ENCODE assay signal across 2 worm cellular contexts in the genomic region with DNA sequence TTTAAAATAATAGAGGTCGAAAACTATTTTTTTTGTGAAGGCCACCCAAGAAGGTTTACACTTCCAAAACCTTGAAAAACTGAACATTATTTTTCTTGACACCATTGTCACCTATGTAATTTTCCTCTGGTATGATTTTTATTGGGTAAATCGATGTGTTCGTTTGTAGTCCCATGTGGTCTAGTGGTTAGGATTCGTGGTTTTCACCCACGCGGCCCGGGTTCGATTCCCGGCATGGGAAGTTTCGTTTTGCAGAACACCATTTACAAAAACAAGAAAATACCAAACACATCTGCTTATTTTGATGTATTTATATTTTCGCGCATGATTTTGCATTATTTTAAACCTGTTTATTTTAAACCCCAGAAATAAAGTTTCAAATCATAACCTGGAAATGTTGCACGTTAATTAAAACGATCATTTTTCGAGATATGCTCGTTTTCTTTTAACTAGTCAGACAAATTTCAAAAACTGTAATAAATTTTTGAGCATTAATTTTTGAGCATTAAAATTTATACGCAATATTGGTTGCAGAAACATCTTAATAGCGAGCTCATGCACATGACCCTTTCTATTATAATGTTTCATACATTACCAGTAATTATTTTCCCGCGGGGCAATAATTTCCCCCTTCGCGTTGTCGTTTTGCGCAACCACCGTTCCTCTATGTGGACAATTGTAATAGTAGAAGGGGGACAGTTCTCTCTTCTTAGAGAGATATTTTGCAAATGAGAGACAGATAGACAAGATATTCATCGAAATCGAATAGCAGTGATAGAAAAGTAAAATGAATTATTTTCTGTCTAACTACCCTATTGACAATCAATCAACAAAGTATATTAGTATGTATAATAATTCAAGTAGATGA.
TF ChIP-seq lines count a peak whose summit lies in the region.

No protein-coding gene starts in this region.

TF ChIP-seq in whole organism, L4 larva, 104 proteins besides CTCF, POLR2A, EP300 and RAD21 (continued from another document):
- TF ChIP-seq F10B5.3 (tag; optimal IDR thresholded peaks at IDR 0.05; lab: Kevin White, UChicago) = peak; percentile 29
- TF ChIP-seq spr-3 (GFP tag; optimal IDR thresholded peaks at IDR 0.05; lab: Kevin White, UChicago) = peak; percentile 16
- TF ChIP-seq daf-19 (GFP tag; conservative IDR thresholded peaks at IDR 0.05; lab: Robert Waterston, UW) = 0 out of 2 replicates have a peak, but pooled peaks have one; percentile 29
- peak; percentile 67 for TF ChIP-seq lin-38 (GFP tag; IDR thresholded peaks at IDR 0.05; lab: Robert Waterston, UW)
- TF ChIP-seq nhr-77 (tag; optimal IDR thresholded peaks at IDR 0.05; lab: Kevin White, UChicago) = peak; percentile 39
- no peak for TF ChIP-seq attf-4 (tag; optimal IDR thresholded peaks at IDR 0.05; lab: Kevin White, UChicago)
- peak; percentile 72; the same call in 1 of the 2 replicates for TF ChIP-seq Y105C5A.15 (GFP tag; IDR thresholded peaks at IDR 0.05; lab: Robert Waterston, UW)
- TF ChIP-seq mes-2 (tag; optimal IDR thresholded peaks at IDR 0.05; lab: Kevin White, UChicago; ENCODE audit: poor library complexity, severe bottlenecking) = peak; percentile 82
- TF ChIP-seq fos-1 (tag; optimal IDR thresholded peaks at IDR 0.05; lab: Kevin White, UChicago) = no peak
- TF ChIP-seq ZK337.2 (GFP tag; IDR thresholded peaks at IDR 0.05; lab: Robert Waterston, UW) = no peak
- no peak for TF ChIP-seq nhr-25 (tag; optimal IDR thresholded peaks at IDR 0.05; lab: Kevin White, UChicago; ENCODE audit: borderline replicate concordance, insufficient read depth)
- TF ChIP-seq sdz-12 (GFP tag; optimal IDR thresholded peaks at IDR 0.05; lab: Kevin White, UChicago) = no peak
- TF ChIP-seq cey-2 (tag; optimal IDR thresholded peaks at IDR 0.05; lab: Kevin White, UChicago; ENCODE audit: borderline replicate concordance, insufficient read depth) = no peak
- TF ChIP-seq tag-97 (GFP tag; IDR thresholded peaks at IDR 0.05; lab: Robert Waterston, UW) = no peak
- peak; percentile 73 for TF ChIP-seq lin-1 (GFP tag; IDR thresholded peaks at IDR 0.05; lab: Robert Waterston, UW)
- TF ChIP-seq lim-7 (GFP tag; IDR thresholded peaks at IDR 0.05; lab: Robert Waterston, UW) = peak; percentile 91
- peak; percentile 33 for TF ChIP-seq dve-1 (tag; optimal IDR thresholded peaks at IDR 0.05; lab: Kevin White, UChicago; ENCODE audit: insufficient read depth)
- TF ChIP-seq ztf-11 (tag; optimal IDR thresholded peaks at IDR 0.05; lab: Kevin White, UChicago) = no peak
- TF ChIP-seq zag-1 (tag; optimal IDR thresholded peaks at IDR 0.05; lab: Kevin White, UChicago) = no peak
- no peak for TF ChIP-seq T20F7.1 (GFP tag; optimal IDR thresholded peaks at IDR 0.05; lab: Kevin White, UChicago)
- peak; percentile 82 for TF ChIP-seq dmd-8 (GFP tag; IDR thresholded peaks at IDR 0.05; lab: Robert Waterston, UW)
- 0 out of 2 replicates have a peak, but pooled peaks have one; percentile 43 for TF ChIP-seq D1046.2 (GFP tag; IDR thresholded peaks at IDR 0.05; lab: Robert Waterston, UW)
- peak; percentile 27 for TF ChIP-seq T26A8.4 (GFP tag; IDR thresholded peaks at IDR 0.05; lab: Robert Waterston, UW)
- TF ChIP-seq nhr-76 (tag; optimal IDR thresholded peaks at IDR 0.05; lab: Kevin White, UChicago) = no peak
- peak in 1 of 2 experiments; percentile 46 for TF ChIP-seq lsy-2 (tag; optimal IDR thresholded peaks at IDR 0.05; lab: Kevin White, UChicago)
- 0 out of 2 replicates have a peak, but pooled peaks have one; percentile 71 for TF ChIP-seq F44E2.7 (GFP tag; IDR thresholded peaks at IDR 0.05; lab: Robert Waterston, UW)
- TF ChIP-seq dpl-1 (GFP tag; optimal IDR thresholded peaks at IDR 0.05; lab: Kevin White, UChicago) = no peak
- TF ChIP-seq dmd-9 (GFP tag; IDR thresholded peaks at IDR 0.05; lab: Robert Waterston, UW) = peak; percentile 66; the same call in 1 of the 2 replicates
- TF ChIP-seq mep-1 (tag; optimal IDR thresholded peaks at IDR 0.05; lab: Kevin White, UChicago) = peak; percentile 58
- TF ChIP-seq ceh-32 (tag; optimal IDR thresholded peaks at IDR 0.05; lab: Kevin White, UChicago; ENCODE audit: poor library complexity) = no peak
- peak; percentile 41 to 71; a peak in 2 of 4 replicates for TF ChIP-seq madf-5 (GFP tag; IDR thresholded peaks at IDR 0.05; lab: Robert Waterston, UW)
- TF ChIP-seq jun-1 (tag; optimal IDR thresholded peaks at IDR 0.05; lab: Kevin White, UChicago) = no peak
- peak; percentile 27; the same call in 1 of the 2 replicates for TF ChIP-seq ctbp-1 (GFP tag; IDR thresholded peaks at IDR 0.05; lab: Robert Waterston, UW)
- TF ChIP-seq nhr-28 (tag; optimal IDR thresholded peaks at IDR 0.05; lab: Kevin White, UChicago) = peak; percentile 13

TF ChIP-seq in whole organism, young adult, 124 proteins besides CTCF, POLR2A, EP300 and RAD21 (continued from another document):
- no peak for TF ChIP-seq F23B12.7 (tag; optimal IDR thresholded peaks at IDR 0.05; lab: Kevin White, UChicago; ENCODE audit: insufficient read depth)
- TF ChIP-seq ztf-3 (GFP tag; optimal IDR thresholded peaks at IDR 0.05; lab: Kevin White, UChicago) = no peak
- no peak for TF ChIP-seq repo-1 (tag; optimal IDR thresholded peaks at IDR 0.05; lab: Kevin White, UChicago)
- TF ChIP-seq bed-2 (GFP tag; IDR thresholded peaks at IDR 0.05; lab: Robert Waterston, UW) = no peak
- no peak for TF ChIP-seq ceh-100 (GFP tag; IDR thresholded peaks at IDR 0.05; lab: Robert Waterston, UW)
- no peak for TF ChIP-seq F55B11.4 (tag; optimal IDR thresholded peaks at IDR 0.05; lab: Kevin White, UChicago; ENCODE audit: borderline replicate concordance, insufficient read depth)
- no peak for TF ChIP-seq bed-1 (GFP tag; IDR thresholded peaks at IDR 0.05; lab: Robert Waterston, UW)
- no peak for TF ChIP-seq madf-8 (GFP tag; conservative IDR thresholded peaks at IDR 0.05; lab: Robert Waterston, UW)
- TF ChIP-seq chd-7 (tag; optimal IDR thresholded peaks at IDR 0.05; lab: Kevin White, UChicago) = no peak
- no peak for TF ChIP-seq hlh-26 (GFP tag; conservative IDR thresholded peaks at IDR 0.05; lab: Robert Waterston, UW)
- TF ChIP-seq T07F8.4 (tag; optimal IDR thresholded peaks at IDR 0.05; lab: Kevin White, UChicago) = no peak
- no peak for TF ChIP-seq attf-6 (GFP tag; IDR thresholded peaks at IDR 0.05; lab: Robert Waterston, UW)
- TF ChIP-seq tlf-1 (GFP tag; optimal IDR thresholded peaks at IDR 0.05; lab: Kevin White, UChicago) = no peak
- TF ChIP-seq somi-1 (GFP tag; optimal IDR thresholded peaks at IDR 0.05; lab: Kevin White, UChicago) = no peak
- TF ChIP-seq ZK185.1 (tag; optimal IDR thresholded peaks at IDR 0.05; lab: Kevin White, UChicago; ENCODE audit: poor library complexity, severe bottlenecking) = peak; percentile 67
- 0 out of 2 replicates have a peak, but pooled peaks have one; percentile 39 for TF ChIP-seq ztf-6 (GFP tag; IDR thresholded peaks at IDR 0.05; lab: Robert Waterston, UW)
- TF ChIP-seq lir-1 (GFP tag; conservative IDR thresholded peaks at IDR 0.05; lab: Robert Waterston, UW) = no peak
- no peak for TF ChIP-seq ztf-18 (tag; optimal IDR thresholded peaks at IDR 0.05; lab: Kevin White, UChicago)
- TF ChIP-seq egl-18 (GFP tag; IDR thresholded peaks at IDR 0.05; lab: Robert Waterston, UW) = no peak
- no peak for TF ChIP-seq ztf-22 (GFP tag; optimal IDR thresholded peaks at IDR 0.05; lab: Kevin White, UChicago)
- TF ChIP-seq lin-35 (GFP tag; optimal IDR thresholded peaks at IDR 0.05; lab: Kevin White, UChicago) = peak in 1 of 3 experiments; percentile 5
- no peak for TF ChIP-seq Y79H2A.3 (GFP tag; conservative IDR thresholded peaks at IDR 0.05; lab: Robert Waterston, UW)
- no peak for TF ChIP-seq ccch-3 (GFP tag; optimal IDR thresholded peaks at IDR 0.05; lab: Kevin White, UChicago)
- no peak for TF ChIP-seq nhr-80 (tag; optimal IDR thresholded peaks at IDR 0.05; lab: Kevin White, UChicago)
- TF ChIP-seq lag-1 (GFP tag; IDR thresholded peaks at IDR 0.05; lab: Robert Waterston, UW) = no peak
- TF ChIP-seq lin-40 (tag; optimal IDR thresholded peaks at IDR 0.05; lab: Kevin White, UChicago) = peak; percentile 69
- TF ChIP-seq atf-7 (tag; optimal IDR thresholded peaks at IDR 0.05; lab: Kevin White, UChicago) = no peak
- TF ChIP-seq gei-17 (GFP tag; optimal IDR thresholded peaks at IDR 0.05; lab: Kevin White, UChicago) = peak; percentile 44
- TF ChIP-seq T26A5.8 (tag; optimal IDR thresholded peaks at IDR 0.05; lab: Kevin White, UChicago) = no peak
- no peak for TF ChIP-seq F37B4.10 (GFP tag; IDR thresholded peaks at IDR 0.05; lab: Robert Waterston, UW)
- peak; percentile 64 for TF ChIP-seq D2030.7 (GFP tag; IDR thresholded peaks at IDR 0.05; lab: Robert Waterston, UW)
- no peak for TF ChIP-seq C17E4.6 (GFP tag; IDR thresholded peaks at IDR 0.05; lab: Robert Waterston, UW)
- no peak for TF ChIP-seq cebp-2 (GFP tag; IDR thresholded peaks at IDR 0.05; lab: Robert Waterston, UW)
- TF ChIP-seq sdz-38 (tag; optimal IDR thresholded peaks at IDR 0.05; lab: Kevin White, UChicago) = no peak
- TF ChIP-seq unc-130 (GFP tag; optimal IDR thresholded peaks at IDR 0.05; lab: Kevin White, UChicago) = peak; percentile 17
- no peak for TF ChIP-seq fkh-3 (tag; optimal IDR thresholded peaks at IDR 0.05; lab: Kevin White, UChicago)
- peak; percentile 27 for TF ChIP-seq nhr-179 (tag; optimal IDR thresholded peaks at IDR 0.05; lab: Kevin White, UChicago)
- TF ChIP-seq ceh-79 (tag; optimal IDR thresholded peaks at IDR 0.05; lab: Kevin White, UChicago) = no peak
- no peak for TF ChIP-seq F22D6.2 (tag; optimal IDR thresholded peaks at IDR 0.05; lab: Kevin White, UChicago)
- TF ChIP-seq snpc-3.4 (tag; optimal IDR thresholded peaks at IDR 0.05; lab: Kevin White, UChicago) = peak; percentile 74
- no peak for TF ChIP-seq snpc-1.1 (tag; optimal IDR thresholded peaks at IDR 0.05; lab: Kevin White, UChicago; ENCODE audit: insufficient read depth)
- no peak for TF ChIP-seq Y53G8AR.9 (GFP tag; conservative IDR thresholded peaks at IDR 0.05; lab: Robert Waterston, UW)
- no peak for TF ChIP-seq ets-4 (GFP tag; optimal IDR thresholded peaks at IDR 0.05; lab: Kevin White, UChicago)
- TF ChIP-seq attf-3 (GFP tag; conservative IDR thresholded peaks at IDR 0.05; lab: Robert Waterston, UW) = no peak
- no peak for TF ChIP-seq xnd-1 (tag; optimal IDR thresholded peaks at IDR 0.05; lab: Kevin White, UChicago)
- no peak for TF ChIP-seq F57A8.1 (GFP tag; optimal IDR thresholded peaks at IDR 0.05; lab: Kevin White, UChicago)
- no peak for TF ChIP-seq F33H1.4 (GFP tag; IDR thresholded peaks at IDR 0.05; lab: Robert Waterston, UW)
- peak; percentile 76 for TF ChIP-seq die-1 (tag; optimal IDR thresholded peaks at IDR 0.05; lab: Kevin White, UChicago)
- TF ChIP-seq F39B2.1 (GFP tag; IDR thresholded peaks at IDR 0.05; lab: Robert Waterston, UW) = no peak
- no peak for TF ChIP-seq let-607 (tag; optimal IDR thresholded peaks at IDR 0.05; lab: Kevin White, UChicago)
- no peak for TF ChIP-seq B0336.3 (GFP tag; IDR thresholded peaks at IDR 0.05; lab: Robert Waterston, UW)
- TF ChIP-seq ekl-4 (GFP tag; IDR thresholded peaks at IDR 0.05; lab: Robert Waterston, UW) = no peak
- peak; percentile 93 for TF ChIP-seq lin-26 (GFP tag; IDR thresholded peaks at IDR 0.05; lab: Robert Waterston, UW)
- peak; percentile 54 for TF ChIP-seq snpc-1.3 (tag; optimal IDR thresholded peaks at IDR 0.05; lab: Kevin White, UChicago; ENCODE audit: insufficient read depth)
- TF ChIP-seq Y95B8A.8 (GFP tag; IDR thresholded peaks at IDR 0.05; lab: Robert Waterston, UW) = no peak
